Worm (Caenorhabditis elegans) whole organism, L1 larva: ENCODE data around the gene C09F5.3.

Source experiments
- C04F5.9 ChIP-seq: sonication (generic microtip); optimal IDR thresholded peaks from 2 replicates; lab custom pipeline; 2016; ENCODE audit warnings: missing genetic modification characterization, missing compliant biosample characterization
- C34B4.2 ChIP-seq: sonication (generic microtip); optimal IDR thresholded peaks from 2 replicates; lab custom pipeline; 2017; ENCODE audit warnings: mild to moderate bottlenecking, missing genetic modification characterization, missing compliant biosample characterization
- aha-1 ChIP-seq: fragments of 150-350 bp; optimal IDR thresholded peaks from 2 replicates; lab custom pipeline; 2014; ENCODE audit warnings: missing biosample characterization, missing genetic modification characterization
- alr-1 ChIP-seq: fragments of 200-800 bp; sonication (Bioruptor generic); optimal IDR thresholded peaks from 2 replicates; lab custom pipeline; 2018; ENCODE audit warnings: borderline replicate concordance, mild to moderate bottlenecking, missing genetic modification characterization, missing compliant biosample characterization
- ceh-63 ChIP-seq: fragments of 200-800 bp; sonication (Bioruptor generic); optimal IDR thresholded peaks from 2 replicates; lab custom pipeline; 2018; ENCODE audit warnings: mild to moderate bottlenecking, missing genetic modification characterization, missing compliant biosample characterization
- ceh-8 ChIP-seq: fragments of 200-800 bp; sonication (Bioruptor generic); optimal IDR thresholded peaks from 2 replicates; lab custom pipeline; 2018; ENCODE audit warnings: mild to moderate bottlenecking, missing genetic modification characterization, moderate library complexity, missing compliant biosample characterization
- ceh-90 ChIP-seq: sonication (generic microtip); optimal IDR thresholded peaks from 2 replicates; lab custom pipeline; 2016; ENCODE audit warnings: missing genetic modification characterization, missing compliant biosample characterization
- dpl-1 ChIP-seq, 3 experiments: fragments of 150-350 bp in 2 of 3; sonication (generic microtip) in 1 of 3; optimal IDR thresholded peaks; 2 replicates each; lab custom pipeline; 2014 to 2017; ENCODE audit warnings: missing biosample characterization in 3 of 3, missing genetic modification characterization in 3 of 3, missing genetic modification reagents in 3 of 3
- efl-3 ChIP-seq: fragments of 200-800 bp; sonication (Bioruptor generic); optimal IDR thresholded peaks from 2 replicates; lab custom pipeline; 2018; ENCODE audit warnings: mild to moderate bottlenecking, missing genetic modification characterization, missing compliant biosample characterization
- egl-13 ChIP-seq: sonication (generic microtip); optimal IDR thresholded peaks from 2 replicates; lab custom pipeline; 2016; ENCODE audit warnings: missing genotype, missing genetic modification reagents, missing genetic modification characterization, missing compliant biosample characterization
- egl-27 ChIP-seq, 2 experiments: fragments of 150-350 bp in 1 of 2; sonication (generic microtip); optimal IDR thresholded peaks; 3 replicates each; lab custom pipeline; 2017 to 2018; ENCODE audit warnings: missing biosample characterization in 2 of 2, missing genetic modification characterization in 2 of 2, missing genetic modification reagents in 2 of 2
- elt-3 ChIP-seq, 6 experiments: fragments of 150-350 bp in 1 of 6; sonication (generic microtip); optimal IDR thresholded peaks; 2 replicates each; lab custom pipeline; 2017 to 2018; ENCODE audit warnings: missing biosample characterization in 6 of 6, missing genetic modification characterization in 6 of 6, inconsistent platforms in 1 of 6
- fkh-8 ChIP-seq: sonication (generic microtip); optimal IDR thresholded peaks from 2 replicates; lab custom pipeline; 2016; ENCODE audit warnings: mild to moderate bottlenecking, missing genetic modification characterization, missing compliant biosample characterization
- hlh-17 ChIP-seq: fragments of 200-800 bp; sonication (Bioruptor generic); optimal IDR thresholded peaks from 2 replicates; lab custom pipeline; 2018; ENCODE audit warnings: missing genetic modification characterization, mild to moderate bottlenecking, missing compliant biosample characterization, moderate library complexity, borderline replicate concordance
- hlh-4 ChIP-seq: sonication (generic microtip); optimal IDR thresholded peaks from 2 replicates; lab custom pipeline; 2016; ENCODE audit warnings: mild to moderate bottlenecking, missing genetic modification characterization, missing compliant biosample characterization
- irx-1 ChIP-seq: sonication (generic microtip); optimal IDR thresholded peaks from 2 replicates; lab custom pipeline; 2016; ENCODE audit warnings: missing genetic modification characterization, missing compliant biosample characterization
- isw-1 ChIP-seq: fragments of 200-800 bp; sonication (Bioruptor generic); IDR thresholded peaks from 2 replicates; pipeline ENCODE4 v1.3.6; 2022; ENCODE audit warnings: missing genetic modification characterization, missing compliant biosample characterization
- jun-1 ChIP-seq: fragments of 150-350 bp; optimal IDR thresholded peaks from 2 replicates; lab custom pipeline; 2014; ENCODE audit warnings: missing biosample characterization, missing genetic modification reagents, missing genetic modification characterization
- lin-13 ChIP-seq: fragments of 150-350 bp; optimal IDR thresholded peaks from 2 replicates; lab custom pipeline; 2014; ENCODE audit warnings: missing biosample characterization, missing genetic modification reagents, missing genetic modification characterization
- lin-15B ChIP-seq: fragments of 150-350 bp; sonication (generic microtip); optimal IDR thresholded peaks from 3 replicates; lab custom pipeline; 2014; ENCODE audit warnings: missing biosample characterization, missing genetic modification characterization
- lin-35 ChIP-seq, 2 experiments: fragments of 150-350 bp; optimal IDR thresholded peaks; 2 replicates each; lab custom pipeline; 2014; ENCODE audit warnings: missing biosample characterization in 2 of 2, missing genetic modification characterization in 2 of 2, missing genetic modification reagents in 2 of 2
- lir-3 ChIP-seq: sonication (generic microtip); optimal IDR thresholded peaks from 2 replicates; lab custom pipeline; 2016; ENCODE audit warnings: mild to moderate bottlenecking, missing genetic modification characterization, moderate library complexity, missing compliant biosample characterization; ENCODE audit not compliant: poor library complexity
- mab-9 ChIP-seq: fragments of 200-800 bp; sonication (Bioruptor generic); IDR thresholded peaks from 2 replicates; pipeline ENCODE4 v1.3.6; 2022; ENCODE audit warnings: missing genetic modification reagents, missing genetic modification characterization, missing compliant biosample characterization
- mdl-1 ChIP-seq, 2 experiments: fragments of 150-350 bp; optimal IDR thresholded peaks; 2 replicates each; lab custom pipeline; 2014 to 2017; ENCODE audit warnings: missing biosample characterization in 2 of 2, missing genetic modification characterization in 2 of 2, inconsistent platforms in 1 of 2
- mef-2 ChIP-seq: fragments of 150-350 bp; optimal IDR thresholded peaks from 2 replicates; lab custom pipeline; 2014; ENCODE audit warnings: missing biosample characterization, missing genetic modification characterization
- nhr-11 ChIP-seq: fragments of 150-350 bp; optimal IDR thresholded peaks from 2 replicates; lab custom pipeline; 2014; ENCODE audit warnings: missing biosample characterization, missing genetic modification characterization
- nhr-19 ChIP-seq: fragments of 200-800 bp; sonication (Bioruptor generic); conservative IDR thresholded peaks from 2 replicates; pipeline ENCODE4 v1.3.6; 2022; ENCODE audit warnings: missing genetic modification characterization, missing compliant biosample characterization
- nhr-20 ChIP-seq: sonication (generic microtip); optimal IDR thresholded peaks from 2 replicates; lab custom pipeline; 2016; ENCODE audit warnings: mild to moderate bottlenecking, missing genetic modification characterization, missing compliant biosample characterization
- nhr-237 ChIP-seq: fragments of 150-350 bp; optimal IDR thresholded peaks from 2 replicates; lab custom pipeline; 2014; ENCODE audit warnings: missing biosample characterization, missing genetic modification characterization
- nhr-28 ChIP-seq: fragments of 150-350 bp; optimal IDR thresholded peaks from 2 replicates; lab custom pipeline; 2014; ENCODE audit warnings: missing biosample characterization, missing genetic modification characterization
- nhr-77 ChIP-seq: fragments of 150-350 bp; optimal IDR thresholded peaks from 2 replicates; lab custom pipeline; 2014; ENCODE audit warnings: missing biosample characterization, missing genetic modification characterization
- nhr-90 ChIP-seq: sonication (generic microtip); optimal IDR thresholded peaks from 2 replicates; lab custom pipeline; 2016; ENCODE audit warnings: mild to moderate bottlenecking, missing genetic modification characterization, missing compliant biosample characterization; ENCODE audit not compliant: poor library complexity
- pag-3 ChIP-seq: sonication (generic microtip); optimal IDR thresholded peaks from 2 replicates; lab custom pipeline; 2017; ENCODE audit warnings: missing genetic modification characterization, mild to moderate bottlenecking, missing compliant biosample characterization, antibody characterized with exemption, borderline replicate concordance; ENCODE audit not compliant: insufficient read depth
- pax-3 ChIP-seq: fragments of 200-800 bp; sonication (Bioruptor generic); optimal IDR thresholded peaks from 2 replicates; lab custom pipeline; 2018; ENCODE audit warnings: mild to moderate bottlenecking, missing genetic modification characterization, moderate library complexity, missing compliant biosample characterization
- skn-1 ChIP-seq: fragments of 150-350 bp; optimal IDR thresholded peaks from 2 replicates; lab custom pipeline; 2014; ENCODE audit warnings: missing biosample characterization, missing genetic modification characterization
- snpc-4 ChIP-seq: fragments of 150-350 bp; optimal IDR thresholded peaks from 2 replicates; lab custom pipeline; 2014; ENCODE audit warnings: missing biosample characterization, missing genetic modification characterization
- tbx-2 ChIP-seq: sonication (generic microtip); optimal IDR thresholded peaks from 2 replicates; lab custom pipeline; 2016; ENCODE audit warnings: missing genetic modification characterization, missing compliant biosample characterization
- unc-30 ChIP-seq: sonication (generic microtip); optimal IDR thresholded peaks from 2 replicates; lab custom pipeline; 2017; ENCODE audit warnings: missing biosample characterization, missing genetic modification characterization
- unc-62 ChIP-seq: fragments of 150-350 bp; optimal IDR thresholded peaks from 2 replicates; lab custom pipeline; 2014; ENCODE audit warnings: missing biosample characterization, missing genetic modification reagents, missing genetic modification characterization
- unc-86 ChIP-seq: sonication (generic microtip); optimal IDR thresholded peaks from 2 replicates; lab custom pipeline; 2016; ENCODE audit warnings: missing genetic modification characterization, missing compliant biosample characterization
- zag-1 ChIP-seq: fragments of 150-350 bp; optimal IDR thresholded peaks from 2 replicates; lab custom pipeline; 2014; ENCODE audit warnings: missing biosample characterization, missing genetic modification characterization
- zip-4 ChIP-seq: fragments of 200-800 bp; sonication (Bioruptor generic); optimal IDR thresholded peaks from 2 replicates; lab custom pipeline; 2018; ENCODE audit warnings: mild to moderate bottlenecking, missing genetic modification characterization, moderate library complexity, missing compliant biosample characterization
- ztf-11 ChIP-seq, 2 experiments: sonication (generic microtip); optimal IDR thresholded peaks; 2 replicates each; lab custom pipeline; 2016 to 2017; ENCODE audit warnings: missing genetic modification characterization in 2 of 2, missing biosample characterization in 1 of 2, missing compliant biosample characterization in 1 of 2

C09F5.3 gene

DNA sequence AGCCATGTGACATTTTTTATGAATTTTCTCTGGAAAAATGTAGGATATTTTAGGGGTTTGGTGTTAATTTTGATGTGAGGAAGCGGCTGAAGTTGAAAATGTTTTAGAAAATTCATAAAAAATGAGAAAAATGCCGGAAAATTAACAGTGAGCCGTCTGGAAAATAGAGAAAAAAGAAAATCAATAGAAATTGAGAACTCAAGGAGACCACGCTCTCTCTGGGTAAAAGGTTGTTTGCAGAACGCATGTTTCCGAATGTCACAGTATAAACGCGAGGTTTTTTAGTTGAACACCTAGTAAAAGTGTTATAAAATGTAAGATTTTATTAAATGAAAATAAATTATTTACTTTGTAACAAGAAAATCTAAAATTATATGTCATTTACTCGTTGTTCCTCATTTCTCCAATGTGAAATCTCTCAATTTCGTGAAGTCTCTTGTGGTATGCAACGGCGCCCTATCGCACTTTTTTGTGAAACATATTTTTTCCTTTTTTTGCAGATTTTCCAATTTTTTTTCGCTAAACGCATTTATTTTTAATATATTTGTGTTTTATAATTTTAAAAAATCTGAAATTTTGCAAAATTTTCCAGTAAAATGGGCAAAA lies 24.8 kb downstream of the C09F5.3 start, which contains the start of the genes tag-266 and tag-267 (continued):
- peak; percentile 66 for TF ChIP-seq ceh-90 (tag; lab: Kevin White, UChicago)

ce11 chrIII:638319-638718 lies 26.7 kb downstream of the C09F5.3 start, which contains the start of gene sbds-1:
TSS of gene sbds-1 (minus strand) at chrIII:638419.
- TF ChIP-seq egl-13 (tag; lab: Kevin White, UChicago), result no peak
- TF ChIP-seq jun-1 (tag; lab: Kevin White, UChicago), result no peak
- TF ChIP-seq C04F5.9 (tag; lab: Kevin White, UChicago), result no peak
- TF ChIP-seq aha-1 (tag; lab: Kevin White, UChicago), result no peak
- no peak for TF ChIP-seq mab-9 (GFP tag; lab: Robert Waterston, UW)

DNA sequence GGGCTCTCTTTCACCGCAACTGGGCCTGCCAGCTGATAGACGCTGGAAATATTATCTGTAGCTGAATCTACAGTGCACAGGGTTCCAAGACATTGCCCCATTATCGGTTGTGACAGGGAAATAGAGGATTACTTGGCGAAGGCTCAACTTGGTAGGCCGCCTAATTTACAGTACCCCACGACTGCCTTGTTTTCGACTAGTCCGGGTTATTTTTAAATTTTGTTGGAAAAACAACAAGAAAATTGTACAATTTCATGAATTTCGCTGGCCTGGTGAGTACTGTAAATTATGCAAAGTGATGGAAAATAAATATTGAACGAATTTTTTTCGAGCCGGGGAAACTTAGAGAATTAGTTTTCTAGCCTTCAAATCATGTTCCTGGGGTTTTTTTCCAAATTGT lies 29.0 kb downstream of the C09F5.3 start, which contains the start of gene T19C3.7:
Gene T19C3.7 (minus strand): TSS at position 101 of the 400 bp plus-strand sequence.
- TF ChIP-seq C04F5.9 (tag; lab: Kevin White, UChicago), result no peak
- TF ChIP-seq elt-3 (tag; optimal IDR thresholded peaks at IDR 0.05; lab: Kevin White, UChicago), result no peak

- TF ChIP-seq lin-15B (no peak), nhr-28 (no peak), zip-4 (peak; percentile 9), lin-13 (peak; percentile 26), hlh-17 (GFP tag; lab: Kevin White, UChicago) (no peak), C34B4.2 (tag; lab: Kevin White, UChicago) (no peak), ceh-90 (tag; lab: Kevin White, UChicago) (no peak), nhr-11 (tag; lab: Kevin White, UChicago) (no peak), nhr-237 (tag; lab: Kevin White, UChicago) (no peak), zag-1 (tag; lab: Kevin White, UChicago) (no peak), unc-30 (tag; lab: Kevin White, UChicago) (no peak), jun-1 (tag; lab: Kevin White, UChicago) (no peak), ceh-63 (GFP tag; lab: Kevin White, UChicago) (no peak), nhr-90 (tag; lab: Kevin White, UChicago) (peak; percentile 57), nhr-19 (GFP tag; lab: Robert Waterston, UW) (peak; percentile 36), unc-62 (GFP tag; lab: Kevin White, UChicago) (no peak), hlh-4 (no peak), skn-1 (tag; lab: Kevin White, UChicago) (no peak), pax-3 (no peak), mef-2 (tag; lab: Kevin White, UChicago) (no peak), nhr-20 (tag; lab: Kevin White, UChicago) (peak; percentile 37), lir-3 (no peak), efl-3 (GFP tag; lab: Kevin White, UChicago) (no peak), tbx-2 (peak; percentile 43), mab-9 (GFP tag; lab: Robert Waterston, UW) (no peak), pag-3 (tag; lab: Kevin White, UChicago) (no peak), egl-27 (tag; optimal IDR thresholded peaks at IDR 0.05; lab: Kevin White, UChicago) (no peak), elt-3 (tag; optimal IDR thresholded peaks at IDR 0.05; lab: Kevin White, UChicago) (no peak), ceh-8 (GFP tag; lab: Kevin White, UChicago) (no peak), fkh-8 (tag; lab: Kevin White, UChicago) (peak; percentile 1), alr-1 (tag; lab: Kevin White, UChicago) (no peak), nhr-77 (tag; lab: Kevin White, UChicago) (no peak), lin-35 (GFP tag; optimal IDR thresholded peaks at IDR 0.05; lab: Kevin White, UChicago) (peak; percentile 58 to 67), dpl-1 (GFP tag; optimal IDR thresholded peaks at IDR 0.05; lab: Kevin White, UChicago) (peak; percentile 38 to 53 (median 44)), ztf-11 (tag; optimal IDR thresholded peaks at IDR 0.05; lab: Kevin White, UChicago) (no peak), isw-1 (GFP tag; lab: Robert Waterston, UW) (peak; percentile 16; the same call in 1 of the 2 replicates), C04F5.9 (tag; lab: Kevin White, UChicago) (no peak), irx-1 (tag; lab: Kevin White, UChicago) (no peak), snpc-4 (tag; lab: Kevin White, UChicago) (no peak), mdl-1 (tag; optimal IDR thresholded peaks at IDR 0.05; lab: Kevin White, UChicago) (peak in 1 of 2 experiments; percentile 15), unc-86 (tag; lab: Kevin White, UChicago) (peak; percentile 5)
Observed at ce11 chrIII:634618-635017, 30.4 kb downstream of the C09F5.3 start, which contains the start of gene fem-2. TSS of gene fem-2 (minus strand) at chrIII:634626.
